Fruit fly (Drosophila melanogaster) whole organism, embryonic: ENCODE data around the gene CG6028.

Experiments
- Antp ChIP-seq: fragments of 200-800 bp; sonication (Bioruptor generic); optimal IDR thresholded peaks from 3 replicates; lab custom pipeline; 2016; ENCODE audit warnings: missing biosample characterization, missing genetic modification characterization
- Awh ChIP-seq: fragments of 200-800 bp; sonication (Bioruptor generic); IDR thresholded peaks from 2 replicates; pipeline ENCODE4, ENCODE4 v1.3.6; 2022; ENCODE audit warnings: missing biosample characterization, missing genetic modification characterization
- CG10147 ChIP-seq: fragments of 200-800 bp; sonication (Bioruptor generic); optimal IDR thresholded peaks from 2 replicates; lab custom pipeline; 2019; ENCODE audit warnings: missing biosample characterization, mild to moderate bottlenecking, missing genetic modification characterization, moderate library complexity
- CG10654 ChIP-seq: fragments of 200-800 bp; sonication (Bioruptor generic); optimal IDR thresholded peaks from 2 replicates; lab custom pipeline; 2016; ENCODE audit warnings: missing biosample characterization, missing genetic modification characterization
- CG11696 ChIP-seq: fragments of 200-800 bp; sonication (Bioruptor generic); IDR thresholded peaks from 2 replicates; pipeline ENCODE4 v1.3.6; 2022; ENCODE audit warnings: missing biosample characterization, missing genetic modification characterization
- CG12942 ChIP-seq: fragments of 200-800 bp; sonication (Bioruptor generic); optimal IDR thresholded peaks from 3 replicates; lab custom pipeline; 2016; ENCODE audit warnings: missing biosample characterization, missing genetic modification characterization
- CG14965 ChIP-seq: fragments of 200-800 bp; sonication (Bioruptor generic); optimal IDR thresholded peaks from 2 replicates; lab custom pipeline; 2016; ENCODE audit warnings: missing biosample characterization, missing genetic modification characterization, borderline replicate concordance
- CG1647 ChIP-seq: fragments of 200-800 bp; sonication (Bioruptor generic); optimal IDR thresholded peaks from 3 replicates; lab custom pipeline; 2016; ENCODE audit warnings: missing biosample characterization, missing genetic modification characterization
- CG17186 ChIP-seq: fragments of 200-800 bp; sonication (Bioruptor generic); optimal IDR thresholded peaks from 3 replicates; lab custom pipeline; 2017; ENCODE audit warnings: missing biosample characterization, missing genetic modification reagents, missing genetic modification characterization
- CG17802 ChIP-seq: fragments of 200-800 bp; sonication (Bioruptor generic); optimal IDR thresholded peaks from 2 replicates; lab custom pipeline; 2018; ENCODE audit warnings: missing biosample characterization, mild to moderate bottlenecking, missing genetic modification characterization, moderate library complexity
- CG1832 ChIP-seq: fragments of 200-800 bp; sonication (Bioruptor generic); optimal IDR thresholded peaks from 2 replicates; lab custom pipeline; 2017; ENCODE audit warnings: missing biosample characterization, mild to moderate bottlenecking, missing genetic modification characterization, inconsistent platforms
- CG18476 ChIP-seq: fragments of 200-800 bp; sonication (Bioruptor generic); optimal IDR thresholded peaks from 2 replicates; lab custom pipeline; 2016; ENCODE audit warnings: missing biosample characterization, mild to moderate bottlenecking, missing genetic modification characterization
- CG30431 ChIP-seq: fragments of 200-800 bp; sonication (Bioruptor generic); optimal IDR thresholded peaks from 2 replicates; lab custom pipeline; 2017; ENCODE audit warnings: missing biosample characterization, missing genetic modification characterization
- CG3995 ChIP-seq: fragments of 200-800 bp; sonication (Bioruptor generic); optimal IDR thresholded peaks from 3 replicates; lab custom pipeline; 2016; ENCODE audit warnings: missing biosample characterization, missing genetic modification characterization
- CG5245 ChIP-seq: fragments of 200-800 bp; sonication (Bioruptor generic); optimal IDR thresholded peaks from 3 replicates; lab custom pipeline; 2016; ENCODE audit warnings: missing biosample characterization, missing genetic modification characterization
- CG7786 ChIP-seq: fragments of 200-800 bp; sonication (Bioruptor generic); optimal IDR thresholded peaks from 2 replicates; lab custom pipeline; 2016; ENCODE audit warnings: missing biosample characterization, missing genetic modification characterization
- CG7928 ChIP-seq: fragments of 200-800 bp; sonication (Bioruptor generic); optimal IDR thresholded peaks from 2 replicates; lab custom pipeline; 2017; ENCODE audit warnings: missing biosample characterization, mild to moderate bottlenecking, missing genetic modification characterization
- CG7987 ChIP-seq: fragments of 200-800 bp; sonication (Bioruptor generic); optimal IDR thresholded peaks from 2 replicates; lab custom pipeline; 2018; ENCODE audit warnings: missing biosample characterization, mild to moderate bottlenecking, missing genetic modification characterization, moderate library complexity
- CG8359 ChIP-seq: fragments of 200-800 bp; sonication (Bioruptor generic); optimal IDR thresholded peaks from 2 replicates; lab custom pipeline; 2017; ENCODE audit warnings: missing biosample characterization, mild to moderate bottlenecking, missing genetic modification characterization, borderline replicate concordance
- CG9876 ChIP-seq: fragments of 200-800 bp; sonication (Bioruptor generic); optimal IDR thresholded peaks from 2 replicates; lab custom pipeline; 2016; ENCODE audit warnings: missing biosample characterization, missing genetic modification characterization
- E2f1 ChIP-seq: fragments of 200-800 bp; sonication (Bioruptor generic); IDR thresholded peaks from 2 replicates; pipeline ENCODE4 v1.3.6; 2022; ENCODE audit warnings: missing biosample characterization, missing genetic modification characterization
- HLHmδ ChIP-seq: fragments of 200-800 bp; sonication (Bioruptor generic); optimal IDR thresholded peaks from 2 replicates; lab custom pipeline; 2018; ENCODE audit warnings: missing biosample characterization, mild to moderate bottlenecking, missing genetic modification characterization, moderate library complexity
- HmgD ChIP-seq: fragments of 200-800 bp; sonication (Bioruptor generic); optimal IDR thresholded peaks from 3 replicates; lab custom pipeline; 2016; ENCODE audit warnings: missing biosample characterization, missing genetic modification characterization
- Scr ChIP-seq: fragments of 200-800 bp; sonication (Bioruptor generic); IDR thresholded peaks from 2 replicates; pipeline ENCODE4 v1.3.6; 2022; ENCODE audit warnings: missing biosample characterization, missing genetic modification characterization; ENCODE audit not compliant: partially characterized antibody
- Sox102F ChIP-seq: fragments of 200-800 bp; sonication (Bioruptor generic); optimal IDR thresholded peaks from 2 replicates; lab custom pipeline; 2018; ENCODE audit warnings: missing biosample characterization, mild to moderate bottlenecking, missing genetic modification characterization, moderate library complexity
- Usf ChIP-seq: fragments of 200-800 bp; sonication (Bioruptor generic); optimal IDR thresholded peaks from 2 replicates; lab custom pipeline; 2017; ENCODE audit warnings: missing genotype, missing biosample characterization, missing genetic modification characterization
- ab ChIP-seq: fragments of 200-800 bp; sonication (Bioruptor generic); optimal IDR thresholded peaks from 2 replicates; lab custom pipeline; 2016; ENCODE audit warnings: missing biosample characterization, missing genetic modification characterization
- abd-A ChIP-seq: fragments of 200-800 bp; sonication (Bioruptor generic); optimal IDR thresholded peaks from 3 replicates; lab custom pipeline; 2019; ENCODE audit warnings: missing biosample characterization, mild to moderate bottlenecking, missing genetic modification characterization, moderate library complexity
- br ChIP-seq: fragments of >200 bp; optimal IDR thresholded peaks from 2 replicates; lab custom pipeline; 2017
- chif ChIP-seq, 2 experiments: fragments of 200-800 bp; sonication (Bioruptor generic); optimal IDR thresholded peaks; 3 replicates each; lab custom pipeline; 2016; ENCODE audit warnings: missing biosample characterization in 2 of 2, missing genetic modification characterization in 2 of 2
- chn ChIP-seq: fragments of 200-800 bp; sonication (Bioruptor generic); optimal IDR thresholded peaks from 2 replicates; lab custom pipeline; 2016; ENCODE audit warnings: missing biosample characterization, missing genetic modification characterization
- crc ChIP-seq: fragments of 200-800 bp; sonication (Bioruptor generic); optimal IDR thresholded peaks from 2 replicates; lab custom pipeline; 2016; ENCODE audit warnings: missing biosample characterization, missing genetic modification characterization
- crol ChIP-seq: fragments of 200-800 bp; sonication (Bioruptor generic); IDR thresholded peaks from 2 replicates; pipeline ENCODE4 v1.3.6; 2022; ENCODE audit warnings: missing biosample characterization, missing genetic modification characterization
- danr ChIP-seq: fragments of 200-800 bp; sonication (Bioruptor generic); IDR thresholded peaks from 2 replicates; pipeline ENCODE4 v1.3.6; 2022; ENCODE audit warnings: missing biosample characterization, missing genetic modification characterization
- dimm ChIP-seq: fragments of 200-800 bp; sonication (Bioruptor generic); IDR thresholded peaks from 2 replicates; pipeline ENCODE4 v1.3.6; 2022; ENCODE audit warnings: missing biosample characterization, missing genetic modification characterization
- disco-r ChIP-seq: fragments of 200-800 bp; sonication (Bioruptor generic); optimal IDR thresholded peaks from 2 replicates; lab custom pipeline; 2016; ENCODE audit warnings: missing biosample characterization, missing genetic modification characterization
- dmrt11E ChIP-seq: fragments of 200-800 bp; sonication (Bioruptor generic); optimal IDR thresholded peaks from 3 replicates; lab custom pipeline; 2018; ENCODE audit warnings: missing biosample characterization, mild to moderate bottlenecking, missing genetic modification characterization, moderate library complexity
- eve ChIP-seq, 2 experiments: fragments of >200 bp; optimal IDR thresholded peaks; 2 replicates each; lab custom pipeline; 2017; ENCODE audit warnings: missing biosample characterization in 2 of 2, missing genetic modification characterization in 2 of 2
- grn ChIP-seq: fragments of 200-800 bp; sonication (Bioruptor generic); optimal IDR thresholded peaks from 3 replicates; lab custom pipeline; 2017; ENCODE audit warnings: missing biosample characterization, missing genetic modification characterization
- gt ChIP-seq: fragments of 200-800 bp; sonication (Bioruptor generic); IDR thresholded peaks from 2 replicates; pipeline ENCODE4 v1.3.6; 2022; ENCODE audit warnings: missing biosample characterization, missing genetic modification characterization
- ham ChIP-seq: fragments of 200-800 bp; sonication (Bioruptor generic); IDR thresholded peaks from 2 replicates; pipeline ENCODE4 v1.3.6; 2022; ENCODE audit warnings: missing biosample characterization, missing genetic modification characterization
- knrl ChIP-seq: fragments of 200-800 bp; sonication (Bioruptor generic); IDR thresholded peaks from 3 replicates; pipeline ENCODE4 v1.3.6; 2022; ENCODE audit warnings: missing biosample characterization, missing genetic modification characterization; ENCODE audit not compliant: partially characterized antibody
- lola ChIP-seq, 3 experiments: fragments of >200 bp in 2 of 3; fragments of 200-800 bp in 1 of 3; sonication (Bioruptor generic) in 1 of 3; optimal IDR thresholded peaks; 2 replicates each; lab custom pipeline; 2017 to 2019; ENCODE audit warnings: missing biosample characterization in 3 of 3, missing genetic modification characterization in 3 of 3, mild to moderate bottlenecking in 1 of 3, moderate library complexity in 1 of 3
- mirr ChIP-seq: fragments of 200-800 bp; sonication (Bioruptor generic); optimal IDR thresholded peaks from 3 replicates; lab custom pipeline; 2018; ENCODE audit warnings: missing biosample characterization, mild to moderate bottlenecking, missing genetic modification characterization
- pita ChIP-seq: fragments of 200-800 bp; sonication (Bioruptor generic); optimal IDR thresholded peaks from 2 replicates; lab custom pipeline; 2017; ENCODE audit warnings: missing biosample characterization, mild to moderate bottlenecking, missing genetic modification characterization
- row ChIP-seq: fragments of 200-800 bp; sonication (Bioruptor generic); IDR thresholded peaks from 3 replicates; pipeline ENCODE4 v1.3.6; 2022; ENCODE audit warnings: missing biosample characterization, missing genetic modification characterization
- tap ChIP-seq: fragments of 200-800 bp; optimal IDR thresholded peaks from 3 replicates; lab custom pipeline; 2019; ENCODE audit warnings: missing biosample characterization, mild to moderate bottlenecking, missing genetic modification characterization, moderate library complexity
- tin ChIP-seq: fragments of 200-800 bp; sonication (Bioruptor generic); optimal IDR thresholded peaks from 3 replicates; lab custom pipeline; 2016; ENCODE audit warnings: missing biosample characterization, missing genetic modification characterization
- tx ChIP-seq: fragments of 200-800 bp; sonication (Bioruptor generic); optimal IDR thresholded peaks from 2 replicates; lab custom pipeline; 2016; ENCODE audit warnings: missing biosample characterization, missing genetic modification characterization
- usp ChIP-seq: fragments of >200 bp; optimal IDR thresholded peaks from 2 replicates; lab custom pipeline; 2017; ENCODE audit warnings: missing biosample characterization, missing genetic modification characterization

Gene CG6028

DNA sequence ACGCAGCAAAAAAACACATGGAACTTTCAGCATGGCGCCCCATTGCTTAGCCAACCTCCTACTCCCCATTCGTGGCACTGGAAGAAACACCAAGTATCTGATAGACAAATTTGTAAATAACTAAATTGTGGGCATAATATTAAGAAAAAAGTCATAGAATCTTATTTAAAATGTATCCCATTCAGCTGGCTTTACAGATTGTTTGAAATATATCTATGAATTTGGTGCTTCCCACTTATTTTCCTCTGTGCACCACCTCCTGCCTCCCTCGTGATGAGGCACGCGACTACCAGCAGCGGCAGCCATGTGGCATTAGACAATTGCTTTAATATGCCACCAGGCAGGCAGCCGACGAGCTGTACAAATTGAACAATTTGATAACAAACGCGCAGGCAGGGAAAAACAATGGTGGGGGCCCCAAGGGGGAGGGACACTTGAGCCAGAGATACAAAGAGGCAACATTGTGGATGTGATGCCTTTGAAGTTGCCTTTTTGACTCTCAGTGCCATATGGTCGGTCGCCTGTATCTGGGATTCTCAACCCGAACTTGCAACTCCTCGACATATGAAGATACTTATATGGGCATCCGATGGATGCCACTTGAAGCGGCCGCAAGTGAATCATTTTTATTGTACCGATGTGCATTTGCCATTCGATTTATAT is 24.0 kb upstream of the CG6028 start:
- TF ChIP-seq CG5245 (GFP tag; lab: Kevin White, UChicago): peak; percentile 62
- TF ChIP-seq tap: peak; percentile 80
- peak; percentile 55 for TF ChIP-seq CG10147 (GFP tag; lab: Kevin White, UChicago)
- no peak for TF ChIP-seq br (lab: Kevin White, UChicago)
- peak; percentile 79 for TF ChIP-seq crol (GFP tag; lab: Robert Waterston, UW)
- peak; percentile 50 for TF ChIP-seq CG11696 (GFP tag; lab: Robert Waterston, UW)
- no peak for TF ChIP-seq mirr
- peak; percentile 66 for TF ChIP-seq disco-r (GFP tag; lab: Kevin White, UChicago)
- no peak for TF ChIP-seq Usf (GFP tag; lab: Kevin White, UChicago)
- peak; percentile 12 for TF ChIP-seq HLHmδ (GFP tag; lab: Kevin White, UChicago)
- peak; percentile 1 for TF ChIP-seq CG17186 (GFP tag; lab: Kevin White, UChicago)
- TF ChIP-seq dmrt11E (tag; lab: Kevin White, UChicago): peak; percentile 72
- TF ChIP-seq row (GFP tag; lab: Robert Waterston, UW): peak; percentile 91
- TF ChIP-seq pita (GFP tag; lab: Kevin White, UChicago): no peak
- TF ChIP-seq dimm: no peak; the same call in 1 of the 2 replicates
- peak; percentile 60 for TF ChIP-seq CG18476 (GFP tag; lab: Kevin White, UChicago)
- TF ChIP-seq ab (GFP tag; lab: Kevin White, UChicago): no peak
- TF ChIP-seq CG14965 (GFP tag; lab: Kevin White, UChicago): peak; percentile 32
- peak; percentile 78 to 80 for TF ChIP-seq chif (GFP tag; optimal IDR thresholded peaks at IDR 0.05; lab: Kevin White, UChicago)
- peak; percentile 69 for TF ChIP-seq CG1647 (GFP tag; lab: Kevin White, UChicago)
- no peak for TF ChIP-seq Scr (GFP tag; lab: Robert Waterston, UW)
- peak; percentile 73 for TF ChIP-seq CG7786 (GFP tag; lab: Kevin White, UChicago)
- TF ChIP-seq CG30431 (GFP tag; lab: Kevin White, UChicago): peak; percentile 63
- peak; percentile 51 for TF ChIP-seq CG17802
- peak; percentile 15; the same call in 1 of the 2 replicates for TF ChIP-seq gt (GFP tag; lab: Robert Waterston, UW)
- TF ChIP-seq lola (GFP tag; optimal IDR thresholded peaks at IDR 0.05; lab: Kevin White, UChicago): peak in 1 of 3 experiments; percentile 58
- peak; percentile 58 for TF ChIP-seq CG12942
- peak; percentile 76 for TF ChIP-seq tin (GFP tag; lab: Kevin White, UChicago)
- peak; percentile 26; the same call in 1 of the 2 replicates for TF ChIP-seq ham (GFP tag; lab: Robert Waterston, UW)
- peak; percentile 66 for TF ChIP-seq tx (GFP tag; lab: Kevin White, UChicago)
- no peak for TF ChIP-seq CG3995 (GFP tag; lab: Kevin White, UChicago)
- TF ChIP-seq usp (GFP tag; lab: Kevin White, UChicago): no peak
- TF ChIP-seq knrl (GFP tag; lab: Robert Waterston, UW): no peak
- TF ChIP-seq danr (GFP tag; lab: Robert Waterston, UW): peak; percentile 59; the same call in 1 of the 2 replicates
- peak; percentile 74 for TF ChIP-seq Awh (GFP tag; lab: Robert Waterston, UW)
- TF ChIP-seq HmgD (GFP tag; lab: Kevin White, UChicago): peak; percentile 22
- peak in 1 of 2 experiments; percentile 72 for TF ChIP-seq eve (GFP tag; optimal IDR thresholded peaks at IDR 0.05; lab: Kevin White, UChicago)
- TF ChIP-seq chn: peak; percentile 77
- TF ChIP-seq CG7928 (GFP tag; lab: Kevin White, UChicago): peak; percentile 34
- TF ChIP-seq CG7987 (GFP tag; lab: Kevin White, UChicago): peak; percentile 52
- no peak for TF ChIP-seq CG9876 (GFP tag; lab: Kevin White, UChicago)
- TF ChIP-seq abd-A (tag; lab: Kevin White, UChicago): peak; percentile 75
- TF ChIP-seq Sox102F: peak; percentile 86
- TF ChIP-seq crc (GFP tag; lab: Kevin White, UChicago): peak; percentile 62
- TF ChIP-seq CG10654 (GFP tag; lab: Kevin White, UChicago): peak; percentile 63
- peak; percentile 69 for TF ChIP-seq Antp (GFP tag; lab: Kevin White, UChicago)
- peak; percentile 34 for TF ChIP-seq CG8359 (GFP tag; lab: Kevin White, UChicago)
- no peak for TF ChIP-seq CG1832 (GFP tag; lab: Kevin White, UChicago)
- TF ChIP-seq grn: peak; percentile 12
- TF ChIP-seq E2f1: peak; percentile 82
